Worm (Caenorhabditis elegans) whole organism, late embryonic: ENCODE measurements around the gene eak-7.

Experiments
- C08G9.2 ChIP-seq: sonication (generic microtip); optimal IDR thresholded peaks from 2 replicates; lab custom pipeline; 2016; ENCODE audit warnings: mild to moderate bottlenecking, missing genetic modification characterization, moderate library complexity, missing compliant biosample characterization
- K02D7.2 ChIP-seq: sonication (generic microtip); optimal IDR thresholded peaks from 2 replicates; lab custom pipeline; 2017; ENCODE audit warnings: mild to moderate bottlenecking, missing genetic modification characterization, missing compliant biosample characterization
- K09A11.1 ChIP-seq: sonication (generic microtip); optimal IDR thresholded peaks from 2 replicates; lab custom pipeline; 2017; ENCODE audit warnings: antibody characterized with exemption, mild to moderate bottlenecking, missing genetic modification characterization, missing compliant biosample characterization; ENCODE audit not compliant: insufficient read depth
- ama-1 ChIP-seq: fragments of 150-350 bp; optimal IDR thresholded peaks from 2 replicates; lab custom pipeline; 2014
- ceh-14 ChIP-seq: sonication (generic microtip); optimal IDR thresholded peaks from 2 replicates; lab custom pipeline; 2016; ENCODE audit warnings: missing genotype, missing genetic modification characterization, missing compliant biosample characterization
- ceh-19 ChIP-seq: fragments of 200-800 bp; sonication (Bioruptor generic); optimal IDR thresholded peaks from 2 replicates; lab custom pipeline; 2018; ENCODE audit warnings: mild to moderate bottlenecking, missing genetic modification characterization, missing compliant biosample characterization
- ceh-2 ChIP-seq: sonication (generic microtip); optimal IDR thresholded peaks from 2 replicates; lab custom pipeline; 2016; ENCODE audit warnings: missing genotype, missing genetic modification characterization, missing compliant biosample characterization
- ceh-22 ChIP-seq: sonication (generic microtip); optimal IDR thresholded peaks from 2 replicates; lab custom pipeline; 2017; ENCODE audit warnings: missing biosample characterization, missing genetic modification characterization
- ceh-31 ChIP-seq: sonication (generic microtip); optimal IDR thresholded peaks from 2 replicates; lab custom pipeline; 2016; ENCODE audit warnings: missing genetic modification characterization, missing compliant biosample characterization
- ceh-34 ChIP-seq: sonication (generic microtip); optimal IDR thresholded peaks from 2 replicates; lab custom pipeline; 2016; ENCODE audit warnings: mild to moderate bottlenecking, missing genetic modification characterization, missing compliant biosample characterization
- ceh-45 ChIP-seq: fragments of 200-800 bp; sonication (Bioruptor generic); IDR thresholded peaks from 2 replicates; pipeline ENCODE4 v1.3.6; 2022; ENCODE audit warnings: missing genetic modification reagents, missing genetic modification characterization, missing compliant biosample characterization
- ceh-48 ChIP-seq: sonication (generic microtip); optimal IDR thresholded peaks from 2 replicates; lab custom pipeline; 2016; ENCODE audit warnings: missing genetic modification characterization, inconsistent platforms, missing compliant biosample characterization
- ceh-9 ChIP-seq: sonication (generic microtip); optimal IDR thresholded peaks from 2 replicates; lab custom pipeline; 2016; ENCODE audit warnings: mild to moderate bottlenecking, missing genetic modification characterization, inconsistent platforms, missing compliant biosample characterization
- che-1 ChIP-seq: sonication (generic microtip); optimal IDR thresholded peaks from 2 replicates; lab custom pipeline; 2016; ENCODE audit warnings: mild to moderate bottlenecking, missing genetic modification characterization, missing compliant biosample characterization
- elt-4 ChIP-seq: sonication (generic microtip); optimal IDR thresholded peaks from 2 replicates; lab custom pipeline; 2016; ENCODE audit warnings: missing genetic modification characterization, missing compliant biosample characterization
- eyg-1 ChIP-seq: sonication (generic microtip); optimal IDR thresholded peaks from 2 replicates; lab custom pipeline; 2016; ENCODE audit warnings: missing genotype, missing genetic modification characterization, missing compliant biosample characterization
- fax-1 ChIP-seq: sonication (generic microtip); optimal IDR thresholded peaks from 2 replicates; lab custom pipeline; 2016; ENCODE audit warnings: missing genotype, missing genetic modification characterization, missing compliant biosample characterization
- fkh-6 ChIP-seq: sonication (generic microtip); optimal IDR thresholded peaks from 2 replicates; lab custom pipeline; 2016; ENCODE audit warnings: missing genetic modification characterization, missing compliant biosample characterization
- gmeb-2 ChIP-seq: sonication (generic microtip); optimal IDR thresholded peaks from 2 replicates; lab custom pipeline; 2016; ENCODE audit warnings: missing genetic modification characterization, inconsistent platforms, missing compliant biosample characterization
- hlh-30 ChIP-seq: sonication (generic microtip); optimal IDR thresholded peaks from 2 replicates; lab custom pipeline; 2017; ENCODE audit warnings: antibody characterized with exemption, missing genetic modification characterization, missing compliant biosample characterization; ENCODE audit not compliant: insufficient read depth
- lim-6 ChIP-seq: sonication (generic microtip); optimal IDR thresholded peaks from 2 replicates; lab custom pipeline; 2016; ENCODE audit warnings: missing genetic modification characterization, missing compliant biosample characterization
- lin-11 ChIP-seq: fragments of 200-800 bp; sonication (Bioruptor generic); optimal IDR thresholded peaks from 2 replicates; lab custom pipeline; 2018; ENCODE audit warnings: mild to moderate bottlenecking, missing genetic modification characterization, missing compliant biosample characterization
- nhr-232 ChIP-seq: sonication (generic microtip); optimal IDR thresholded peaks from 2 replicates; lab custom pipeline; 2016; ENCODE audit warnings: missing genetic modification characterization, missing compliant biosample characterization
- npax-4 ChIP-seq: sonication (generic microtip); optimal IDR thresholded peaks from 2 replicates; lab custom pipeline; 2016; ENCODE audit warnings: missing genetic modification characterization, missing compliant biosample characterization
- pag-3 ChIP-seq: sonication (generic microtip); optimal IDR thresholded peaks from 2 replicates; lab custom pipeline; 2016; ENCODE audit warnings: missing compliant biosample characterization, missing genetic modification characterization, borderline replicate concordance
- pat-9 ChIP-seq: fragments of 200-800 bp; sonication (Bioruptor generic); optimal IDR thresholded peaks from 2 replicates; lab custom pipeline; 2018; ENCODE audit warnings: mild to moderate bottlenecking, missing genetic modification characterization, moderate library complexity, missing compliant biosample characterization
- pha-4 ChIP-seq: fragments of 150-350 bp; optimal IDR thresholded peaks from 2 replicates; lab custom pipeline; 2018; ENCODE audit warnings: missing biosample characterization, missing genetic modification reagents, missing genetic modification characterization
- pros-1 ChIP-seq: fragments of 150-350 bp; optimal IDR thresholded peaks from 2 replicates; lab custom pipeline; 2014; ENCODE audit warnings: missing biosample characterization, missing genetic modification reagents, missing genetic modification characterization
- rnt-1 ChIP-seq: sonication (generic microtip); optimal IDR thresholded peaks from 2 replicates; lab custom pipeline; 2016; ENCODE audit warnings: missing genetic modification characterization, missing compliant biosample characterization
- sox-2 ChIP-seq: fragments of 200-800 bp; sonication (Bioruptor generic); IDR thresholded peaks from 2 replicates; pipeline ENCODE4 v1.3.6; 2022; ENCODE audit warnings: missing genetic modification reagents, missing genetic modification characterization, missing compliant biosample characterization
- sox-4 ChIP-seq: sonication (generic microtip); optimal IDR thresholded peaks from 2 replicates; lab custom pipeline; 2017; ENCODE audit warnings: mild to moderate bottlenecking, missing genetic modification characterization, inconsistent platforms, missing compliant biosample characterization
- tbx-2 ChIP-seq: sonication (generic microtip); optimal IDR thresholded peaks from 2 replicates; lab custom pipeline; 2016; ENCODE audit warnings: missing genetic modification characterization, missing compliant biosample characterization
- unc-3 ChIP-seq, 2 experiments: fragments of 200-800 bp in 1 of 2; sonication (Bioruptor generic) in 1 of 2; sonication (generic microtip) in 1 of 2; conservative IDR thresholded peaks in 1 of 2; optimal IDR thresholded peaks in 1 of 2; 2 replicates each; pipeline versions ENCODE4 v1.3.6 to Lab custom; 2016 to 2022; ENCODE audit warnings: missing compliant biosample characterization in 2 of 2, missing genetic modification characterization in 2 of 2, missing genetic modification reagents in 1 of 2
- unc-42 ChIP-seq: sonication (generic microtip); optimal IDR thresholded peaks from 2 replicates; lab custom pipeline; 2016; ENCODE audit warnings: missing genotype, missing genetic modification characterization, missing compliant biosample characterization
- unc-55 ChIP-seq: sonication (generic microtip); optimal IDR thresholded peaks from 2 replicates; lab custom pipeline; 2017; ENCODE audit warnings: missing biosample characterization, missing genetic modification reagents, missing genetic modification characterization
- ztf-16 ChIP-seq: sonication (generic microtip); optimal IDR thresholded peaks from 2 replicates; lab custom pipeline; 2017; ENCODE audit warnings: missing genetic modification characterization, missing compliant biosample characterization

The eak-7 gene

DNA sequence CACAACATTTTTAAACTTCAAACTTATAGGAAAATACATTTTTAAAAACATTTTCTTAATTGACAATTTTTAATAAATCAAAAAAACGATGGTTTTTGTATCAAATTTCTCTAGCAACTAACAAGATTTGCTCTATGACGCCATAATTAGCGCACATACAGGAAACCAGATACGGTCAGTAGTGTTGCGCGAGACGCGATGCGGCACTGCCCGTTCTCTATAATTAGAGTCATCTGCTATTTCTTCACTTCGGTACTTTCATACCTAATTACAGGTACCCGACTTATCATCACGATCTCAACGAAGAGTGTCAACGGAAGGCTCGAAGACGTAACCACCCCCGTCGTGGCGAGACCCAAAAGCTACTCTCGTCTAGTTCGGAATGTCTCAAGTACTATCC is 21.2 kb downstream of the eak-7 start:
- TF ChIP-seq sox-2 (GFP tag; lab: Robert Waterston, UW), result no peak

DNA sequence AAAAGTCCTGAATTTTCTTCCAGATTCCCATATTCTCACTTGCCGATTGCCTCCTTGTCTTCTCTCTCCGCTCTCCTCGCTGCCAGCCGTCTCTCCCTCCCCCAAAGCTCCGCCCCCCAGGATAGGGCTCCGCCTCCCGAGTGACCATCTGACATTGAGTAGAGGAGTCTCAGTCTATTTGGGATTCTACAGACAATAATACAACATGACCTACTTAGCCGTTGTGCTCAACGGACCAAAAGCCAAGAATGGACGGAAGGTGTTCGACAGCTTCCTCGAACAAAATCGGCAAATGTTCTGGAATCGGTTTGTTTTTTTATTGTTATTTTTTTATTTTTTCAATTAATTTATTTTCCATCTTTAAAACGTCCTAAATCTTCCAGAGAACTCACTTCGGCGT is 23.8 kb downstream of the eak-7 start, which contains the start of gene ham-1:
ham-1 (plus strand) TSS at position 173 of the 400 bp plus-strand sequence.
- TF ChIP-seq pag-3 (tag; lab: Kevin White, UChicago) (no peak), lin-11 (tag; lab: Kevin White, UChicago) (no peak), K09A11.1 (tag; lab: Kevin White, UChicago) (no peak), nhr-232 (tag; lab: Kevin White, UChicago) (no peak), ceh-22 (tag; lab: Kevin White, UChicago) (no peak), C08G9.2 (tag; lab: Kevin White, UChicago) (no peak), ceh-34 (tag; lab: Kevin White, UChicago) (no peak), ceh-31 (tag; lab: Kevin White, UChicago) (no peak), pros-1 (no peak), ceh-48 (tag; lab: Kevin White, UChicago) (no peak), fax-1 (tag; lab: Kevin White, UChicago) (no peak), ztf-16 (tag; lab: Kevin White, UChicago) (no peak), ceh-19 (GFP tag; lab: Kevin White, UChicago) (no peak), ama-1 (lab: Kevin White, UChicago) (no peak), hlh-30 (tag; lab: Kevin White, UChicago) (no peak), che-1 (tag; lab: Kevin White, UChicago) (no peak), pat-9 (tag; lab: Kevin White, UChicago) (no peak)
- TF ChIP-seq, all 69 proteins: peak for 0

DNA sequence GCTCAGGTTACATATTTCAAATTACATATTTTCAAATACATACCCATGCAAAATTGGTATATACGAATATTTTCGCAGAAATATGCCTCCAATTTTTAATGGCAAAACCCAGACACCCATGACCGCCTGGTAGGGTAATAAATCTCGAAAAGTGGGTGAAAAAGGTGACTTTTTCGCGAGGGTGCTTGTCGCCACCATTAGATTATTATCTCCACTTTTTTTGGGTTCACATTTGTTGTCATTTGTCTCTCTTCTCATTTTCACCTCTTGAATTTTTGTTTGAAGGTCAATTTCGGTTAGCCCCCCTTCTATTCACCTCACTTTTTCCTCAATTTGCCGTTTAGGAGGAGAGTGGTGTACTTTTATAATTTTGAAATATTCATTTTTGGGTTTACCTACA is 25.5 kb downstream of the eak-7 start:
- no peak for TF ChIP-seq ceh-9

DNA sequence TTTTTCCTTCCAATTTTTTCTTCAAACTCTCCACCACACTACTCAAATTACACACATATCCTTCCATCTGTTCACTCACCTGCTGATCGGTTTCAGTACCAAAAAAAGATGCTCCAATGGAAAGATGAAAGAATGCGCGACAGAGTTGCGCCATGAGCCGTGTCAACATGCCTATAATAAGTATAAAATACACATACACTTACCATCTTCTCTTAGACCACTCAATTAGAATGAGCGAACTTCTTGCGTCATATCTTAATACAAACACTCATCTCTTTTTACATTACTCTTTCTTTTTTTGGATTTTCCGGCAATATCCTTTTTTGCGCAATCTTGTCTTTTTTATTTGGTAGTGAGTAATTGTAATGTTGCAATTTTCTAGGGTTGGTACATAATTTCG is 28.1 kb downstream of the eak-7 start:
- TF ChIP-seq ceh-2 (tag; lab: Kevin White, UChicago), result no peak
- TF ChIP-seq unc-42 (tag; lab: Kevin White, UChicago), result no peak
- no peak for TF ChIP-seq rnt-1 (tag; lab: Kevin White, UChicago)
- TF ChIP-seq pag-3 (tag; lab: Kevin White, UChicago), result no peak
- no peak for TF ChIP-seq ama-1 (lab: Kevin White, UChicago)
- no peak for TF ChIP-seq ceh-45
- TF ChIP-seq eyg-1 (tag; lab: Kevin White, UChicago), result no peak
- no peak for TF ChIP-seq C08G9.2 (tag; lab: Kevin White, UChicago)
- TF ChIP-seq, all 69 proteins: peak for 0

DNA sequence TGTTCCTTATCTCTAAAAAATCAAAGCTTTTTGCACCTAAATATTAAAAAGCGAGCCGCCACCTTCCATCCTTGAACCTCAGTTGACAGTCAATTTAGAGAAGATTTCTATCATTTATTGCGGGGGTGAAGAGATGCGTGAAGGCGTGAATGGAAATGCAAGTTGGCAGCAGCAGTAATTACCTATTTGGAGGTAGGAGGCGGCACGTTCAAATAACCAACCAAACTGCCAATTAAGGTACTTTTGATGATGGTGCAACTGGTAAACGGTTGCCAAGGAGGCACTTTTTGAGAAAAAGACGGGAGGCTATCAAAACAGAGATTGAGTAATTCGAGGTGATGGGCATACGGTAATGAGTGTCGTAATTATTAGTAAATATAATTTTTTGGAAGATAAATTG is 29.4 kb downstream of the eak-7 start:
- no peak for TF ChIP-seq pha-4 (tag; lab: Kevin White, UChicago)
- no peak for TF ChIP-seq ceh-14 (tag; lab: Kevin White, UChicago)
- TF ChIP-seq gmeb-2 (tag; lab: Kevin White, UChicago), result no peak
- TF ChIP-seq ceh-19 (GFP tag; lab: Kevin White, UChicago), result no peak
- no peak for TF ChIP-seq unc-3 (GFP tag; conservative IDR thresholded peaks at IDR 0.05; lab: Robert Waterston, UW)
- TF ChIP-seq unc-3 (tag; optimal IDR thresholded peaks at IDR 0.05; lab: Kevin White, UChicago), result no peak
- no peak for TF ChIP-seq ceh-48 (tag; lab: Kevin White, UChicago)
- no peak for TF ChIP-seq tbx-2 (tag; lab: Kevin White, UChicago)
- no peak for TF ChIP-seq lim-6 (tag; lab: Kevin White, UChicago)
- TF ChIP-seq ceh-22 (tag; lab: Kevin White, UChicago), result no peak
- no peak for TF ChIP-seq fkh-6 (tag; lab: Kevin White, UChicago)
- no peak for TF ChIP-seq unc-55 (GFP tag; lab: Kevin White, UChicago)
- no peak for TF ChIP-seq npax-4 (tag; lab: Kevin White, UChicago)
- no peak for TF ChIP-seq elt-4
- TF ChIP-seq ceh-34 (tag; lab: Kevin White, UChicago), result no peak
- TF ChIP-seq sox-4 (tag; lab: Kevin White, UChicago), result no peak
- no peak for TF ChIP-seq K02D7.2 (tag; lab: Kevin White, UChicago)
